Worm (Caenorhabditis elegans): Measurements from ENCODE around the gene sptf-2.

The sptf-2 gene

DNA sequence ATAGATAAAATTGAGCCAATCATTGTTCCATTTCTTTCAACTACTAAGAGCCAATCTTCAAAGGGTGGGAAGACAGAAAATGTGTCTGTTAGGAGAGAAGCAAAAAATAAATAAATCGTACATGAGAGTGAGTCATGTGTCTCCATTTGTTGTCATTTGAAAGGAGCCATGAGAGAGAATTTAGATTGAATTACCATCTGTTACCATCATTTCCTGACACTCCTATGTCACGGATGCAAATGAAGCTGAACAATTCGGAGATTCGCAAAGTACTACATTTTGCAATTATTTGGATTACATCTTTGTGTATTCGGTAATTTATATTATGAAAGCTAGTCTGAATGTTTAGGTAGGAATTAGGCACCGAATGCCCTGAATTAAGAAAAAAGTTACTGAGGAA, 36.8 kb upstream of the sptf-2 start:
- TF ChIP-seq sptf-2 (GFP tag; optimal IDR thresholded peaks at IDR 0.05) (no peak), ama-1 (optimal IDR thresholded peaks at IDR 0.05) (no peak), ama-1 (GFP tag; optimal IDR thresholded peaks at IDR 0.05) (no peak), nhr-179 (tag; optimal IDR thresholded peaks at IDR 0.05) (no peak), F52B5.7 (tag; optimal IDR thresholded peaks at IDR 0.05) (no peak), unc-62 (GFP tag; optimal IDR thresholded peaks at IDR 0.05) (no peak), F57C9.4 (tag; optimal IDR thresholded peaks at IDR 0.05) (no peak), mcd-1 (GFP tag; IDR thresholded peaks at IDR 0.05) (no peak), madf-8 (GFP tag; conservative IDR thresholded peaks at IDR 0.05) (no peak)

ce11 chrII:8589227-8589626, 36.0 kb upstream of the sptf-2 start:
- TF ChIP-seq K12H6.12 (tag; optimal IDR thresholded peaks at IDR 0.05): no peak
- no peak for TF ChIP-seq pha-4 (tag; optimal IDR thresholded peaks at IDR 0.05)
- TF ChIP-seq mes-4 (tag; optimal IDR thresholded peaks at IDR 0.05): no peak
- TF ChIP-seq Y53G8AR.9 (GFP tag; conservative IDR thresholded peaks at IDR 0.05): no peak
- TF ChIP-seq F23B12.7 (tag; optimal IDR thresholded peaks at IDR 0.05; ENCODE audit: insufficient read depth): no peak
- TF ChIP-seq bed-1 (GFP tag; IDR thresholded peaks at IDR 0.05): no peak
- no peak for TF ChIP-seq T07F8.4 (tag; optimal IDR thresholded peaks at IDR 0.05)
- no peak for TF ChIP-seq nhr-27 (tag; optimal IDR thresholded peaks at IDR 0.05)
- no peak for TF ChIP-seq zfh-2 (GFP tag; conservative IDR thresholded peaks at IDR 0.05)
- no peak for TF ChIP-seq B0336.3 (GFP tag; IDR thresholded peaks at IDR 0.05)
- TF ChIP-seq K11D2.4 (GFP tag; IDR thresholded peaks at IDR 0.05): no peak
- no peak for TF ChIP-seq aptf-3 (GFP tag; IDR thresholded peaks at IDR 0.05)
- TF ChIP-seq cebp-2 (GFP tag; IDR thresholded peaks at IDR 0.05): no peak

DNA sequence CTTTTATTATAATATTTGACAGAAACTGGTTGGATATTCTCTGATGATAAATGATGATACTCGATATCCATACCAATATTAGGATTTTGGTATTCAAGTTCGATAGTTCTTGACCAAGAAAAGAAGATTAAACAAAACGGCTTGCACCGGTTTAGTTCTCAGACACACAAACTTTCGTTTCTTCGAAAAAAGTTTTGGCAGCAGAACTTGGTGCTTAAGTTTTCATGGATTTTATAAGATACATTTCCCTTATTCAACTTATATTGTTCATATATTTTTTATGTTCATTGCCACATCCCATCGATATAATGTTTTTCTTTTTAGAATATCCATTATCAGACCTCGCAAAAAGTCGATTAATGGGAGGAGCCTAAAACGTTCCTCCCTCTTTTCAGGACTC, 34.6 kb upstream of the sptf-2 start, which contains the start of gene aptf-4:
Gene aptf-4 (plus strand): TSS at position 301 of the 400 bp plus-strand sequence.
- TF ChIP-seq ceh-79 (tag; optimal IDR thresholded peaks at IDR 0.05) (no peak), rcor-1 (GFP tag; IDR thresholded peaks at IDR 0.05) (no peak), F39B2.1 (GFP tag; IDR thresholded peaks at IDR 0.05) (no peak), hrde-1 (tag; optimal IDR thresholded peaks at IDR 0.05; ENCODE audit: borderline replicate concordance) (no peak), lsl-1 (GFP tag; optimal IDR thresholded peaks at IDR 0.05) (no peak)

DNA sequence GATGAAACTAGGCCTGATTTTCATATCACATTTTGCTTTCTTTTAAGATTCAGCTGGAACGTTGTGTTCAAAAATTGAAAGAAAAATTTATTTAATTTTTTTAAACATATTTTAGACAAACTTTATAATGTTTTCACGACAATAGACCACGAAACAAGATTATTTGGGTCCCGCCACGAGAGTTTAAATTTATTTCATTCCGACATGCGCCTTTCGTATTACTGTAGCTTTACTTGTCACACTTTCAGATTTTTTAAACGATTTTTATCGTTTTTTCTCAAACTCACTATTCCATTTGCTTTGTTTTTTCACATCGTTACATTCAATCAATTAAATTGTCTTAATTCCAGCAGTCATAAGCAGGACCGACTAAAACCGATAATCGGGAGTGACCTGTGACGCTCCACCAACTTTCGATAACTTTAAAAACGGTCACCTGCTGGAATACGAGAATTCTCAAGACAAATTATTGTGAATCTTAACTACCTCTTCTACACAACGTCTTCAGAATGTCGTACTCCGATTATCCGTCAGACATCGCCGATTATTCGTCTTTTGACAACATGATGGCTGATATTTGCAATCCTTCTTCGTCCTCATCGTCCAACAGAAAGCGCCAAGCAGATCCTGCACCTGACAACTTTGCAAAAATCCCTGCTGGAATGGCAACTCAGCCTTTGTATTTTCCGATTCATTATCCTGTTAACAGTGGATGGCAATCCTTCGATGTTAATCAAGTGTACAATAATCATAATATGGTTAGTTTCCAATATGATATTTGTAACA, 31.2 kb upstream of the sptf-2 start, which contains the start of gene aptf-3:
Gene aptf-3 (plus strand): TSS at position 351 of the 786 bp plus-strand sequence.
- TF ChIP-seq lsl-1 (GFP tag; optimal IDR thresholded peaks at IDR 0.05): peak; percentile 71
- TF ChIP-seq zfh-2 (GFP tag; conservative IDR thresholded peaks at IDR 0.05): no peak
- TF ChIP-seq rpc-1 (optimal IDR thresholded peaks at IDR 0.05): no peak
- no peak for TF ChIP-seq rpc-1 (tag; optimal IDR thresholded peaks at IDR 0.05)
- TF ChIP-seq die-1 (tag; optimal IDR thresholded peaks at IDR 0.05): no peak
- no peak for TF ChIP-seq ceh-79 (tag; optimal IDR thresholded peaks at IDR 0.05)
- no peak for TF ChIP-seq cebp-2 (GFP tag; IDR thresholded peaks at IDR 0.05)
- no peak for TF ChIP-seq F39B2.1 (GFP tag; IDR thresholded peaks at IDR 0.05)
- TF ChIP-seq sea-2 (GFP tag; IDR thresholded peaks at IDR 0.05): no peak
- TF ChIP-seq rcor-1 (GFP tag; IDR thresholded peaks at IDR 0.05): no peak
- TF ChIP-seq F33H1.4 (GFP tag; IDR thresholded peaks at IDR 0.05): peak; percentile 69
- no peak for TF ChIP-seq madf-3 (GFP tag; IDR thresholded peaks at IDR 0.05)
- no peak for TF ChIP-seq gei-17 (GFP tag; optimal IDR thresholded peaks at IDR 0.05)

Data from whole organism, young adult.